Fruit fly (Drosophila melanogaster) whole organism, pupa: ENCODE measurements around the gene HemK1.

Experiments used
- CG12605 ChIP-seq: fragments of 200-800 bp; sonication (Bioruptor generic); IDR thresholded peaks from 2 replicates; pipeline ENCODE4 v1.3.6; 2022; ENCODE audit warnings: missing biosample characterization, missing genetic modification characterization
- CG14655 ChIP-seq: fragments of 200-800 bp; sonication (Bioruptor generic); optimal IDR thresholded peaks from 3 replicates; lab custom pipeline; 2017; ENCODE audit warnings: mild to moderate bottlenecking, missing biosample characterization, missing genetic modification reagents, missing genetic modification characterization
- CG8159 ChIP-seq: fragments of 200-800 bp; sonication (Bioruptor generic); optimal IDR thresholded peaks from 3 replicates; lab custom pipeline; 2018; ENCODE audit warnings: missing biosample characterization, mild to moderate bottlenecking, missing genetic modification characterization, moderate library complexity
- CG9948 ChIP-seq: fragments of 200-800 bp; sonication (Bioruptor generic); optimal IDR thresholded peaks from 2 replicates; lab custom pipeline; 2018; ENCODE audit warnings: missing biosample characterization, mild to moderate bottlenecking, missing genetic modification characterization, moderate library complexity

DNA sequence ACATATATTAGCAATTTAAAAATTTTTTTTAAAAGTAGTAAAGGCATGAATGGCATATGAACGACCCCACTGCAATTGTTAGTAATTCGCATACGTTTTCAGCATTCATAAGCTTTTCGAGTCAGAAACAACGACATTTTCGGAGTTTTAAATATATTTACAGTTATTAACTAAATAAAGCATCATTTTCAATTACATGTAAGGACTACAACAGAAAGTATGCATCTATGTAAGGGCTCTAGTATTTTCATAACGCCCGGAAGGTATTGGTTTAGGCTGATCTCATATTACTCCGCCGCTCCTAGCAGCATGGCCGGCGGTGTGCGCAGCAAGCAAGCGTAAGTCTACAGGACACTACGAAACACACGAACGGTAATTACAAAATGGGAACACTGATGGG is 6.8 kb upstream of the HemK1 start:
- TF ChIP-seq CG8159 (tag; lab: Kevin White, UChicago) (no peak), CG9948 (tag; lab: Kevin White, UChicago) (no peak), CG12605 (GFP tag; lab: Robert Waterston, UW) (no peak), CG14655 (no peak)
